Worm (Caenorhabditis elegans): ENCODE measurements around the gene icln-1.

The icln-1 gene

DNA sequence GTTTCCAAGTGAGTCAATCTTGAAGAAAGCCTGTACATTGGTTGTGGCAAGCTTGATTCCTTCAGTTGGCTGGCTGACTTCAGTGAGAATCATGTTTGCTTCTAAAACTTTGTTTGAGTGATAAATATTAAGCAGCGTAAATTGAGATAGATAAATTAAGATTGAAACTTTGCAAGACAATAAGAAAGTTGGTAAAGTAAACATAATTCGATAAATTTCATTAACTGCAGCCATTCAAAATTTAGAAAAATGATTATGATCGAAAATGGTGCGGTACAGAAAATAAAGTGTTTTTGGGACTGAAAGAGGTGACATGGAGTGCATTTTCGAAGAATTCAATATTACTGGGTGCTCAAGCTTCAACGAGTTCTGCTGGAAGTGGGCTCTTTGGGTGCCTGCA lies at the start of gene icln-1:
Gene icln-1 (minus strand): TSS at position 101 of the 400 bp plus-strand sequence.
- no peak for TF ChIP-seq sma-9 (GFP tag; optimal IDR thresholded peaks at IDR 0.05)
- no peak for TF ChIP-seq sma-9 (tag; optimal IDR thresholded peaks at IDR 0.05)
- no peak for TF ChIP-seq lin-13 (GFP tag; optimal IDR thresholded peaks at IDR 0.05)
- TF ChIP-seq lsy-2 (tag; optimal IDR thresholded peaks at IDR 0.05) = no peak
- TF ChIP-seq elt-3 (tag; optimal IDR thresholded peaks at IDR 0.05) = no peak
- TF ChIP-seq sma-3 (GFP tag; optimal IDR thresholded peaks at IDR 0.05) = no peak
- TF ChIP-seq unc-39 (tag; optimal IDR thresholded peaks at IDR 0.05) = no peak
- no peak for TF ChIP-seq sem-4 (tag; optimal IDR thresholded peaks at IDR 0.05)

DNA sequence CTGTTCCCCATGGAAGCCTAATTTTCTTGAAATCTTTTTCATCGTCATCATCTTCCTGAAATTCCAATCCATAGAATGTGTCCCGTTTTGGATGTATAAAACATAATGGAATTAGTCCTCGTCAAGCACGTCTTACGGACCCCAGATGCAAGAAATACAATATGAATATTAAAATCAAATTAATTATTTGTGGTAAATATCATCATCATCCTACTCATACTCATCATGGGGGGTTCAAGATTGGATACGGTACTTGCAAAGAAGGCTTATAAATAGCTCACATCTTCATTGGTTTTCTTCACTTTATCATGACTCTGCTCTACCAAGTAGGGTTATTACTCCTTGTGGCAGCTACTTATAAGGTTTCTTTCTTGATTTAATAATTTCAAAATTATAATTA lies 49.0 kb upstream of the icln-1 start, which contains the start of gene flp-1:
Gene flp-1 (plus strand): TSS at position 301 of the 400 bp plus-strand sequence.
- TF ChIP-seq unc-55 (GFP tag; optimal IDR thresholded peaks at IDR 0.05) = no peak
- no peak for TF ChIP-seq ztf-11 (tag; optimal IDR thresholded peaks at IDR 0.05)
- no peak for TF ChIP-seq dmd-4 (tag; optimal IDR thresholded peaks at IDR 0.05)
- no peak for TF ChIP-seq sma-9 (GFP tag; optimal IDR thresholded peaks at IDR 0.05)
- TF ChIP-seq sma-9 (tag; optimal IDR thresholded peaks at IDR 0.05) = no peak
- no peak for TF ChIP-seq ZK546.5 (tag; optimal IDR thresholded peaks at IDR 0.05)
- TF ChIP-seq R02D3.7 (tag; optimal IDR thresholded peaks at IDR 0.05) = no peak
- TF ChIP-seq skn-1 (tag; optimal IDR thresholded peaks at IDR 0.05) = no peak
- TF ChIP-seq peb-1 (tag; optimal IDR thresholded peaks at IDR 0.05) = no peak
- no peak for TF ChIP-seq gmeb-1 (tag; optimal IDR thresholded peaks at IDR 0.05)
- no peak for TF ChIP-seq sma-3 (GFP tag; optimal IDR thresholded peaks at IDR 0.05)
- TF ChIP-seq ztf-1 (GFP tag; conservative IDR thresholded peaks at IDR 0.05) = no peak

DNA sequence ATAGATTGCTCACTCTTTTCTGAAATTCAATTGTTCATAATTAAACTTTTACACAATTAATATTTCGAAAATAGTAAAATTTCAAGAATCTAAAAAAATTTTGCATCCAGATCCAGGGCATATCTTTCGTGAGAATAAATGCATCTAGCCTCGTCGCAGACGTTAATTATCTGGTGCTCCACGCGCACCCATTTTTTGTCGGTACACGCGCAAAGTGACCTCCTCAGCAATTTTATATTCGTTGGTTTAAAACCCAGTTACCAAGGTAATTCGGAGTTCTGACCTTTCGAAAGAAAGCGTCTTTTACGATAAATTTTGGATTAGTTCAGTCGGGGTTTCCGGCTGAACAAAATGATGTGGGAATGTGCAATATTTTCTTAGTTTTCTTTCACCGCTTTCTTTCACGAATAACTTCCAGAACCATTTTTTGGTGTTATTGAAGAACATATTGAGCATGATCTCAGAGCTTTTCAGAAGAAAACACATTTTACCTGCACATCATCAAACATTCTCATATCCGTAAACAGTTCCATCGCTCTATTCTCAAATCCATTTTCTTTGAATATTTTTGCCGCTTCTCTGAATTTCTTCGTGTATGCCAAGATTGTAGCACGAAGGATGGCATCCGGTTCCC lies 44.8 kb upstream of the icln-1 start:
- TF ChIP-seq zag-1 (tag; optimal IDR thresholded peaks at IDR 0.05) = no peak
- TF ChIP-seq sma-9 (GFP tag; optimal IDR thresholded peaks at IDR 0.05) = no peak
- no peak for TF ChIP-seq sma-9 (tag; optimal IDR thresholded peaks at IDR 0.05)
- no peak for TF ChIP-seq ama-1 (optimal IDR thresholded peaks at IDR 0.05)
- TF ChIP-seq C34F6.9 (tag; optimal IDR thresholded peaks at IDR 0.05) = no peak
- TF ChIP-seq lsy-2 (tag; optimal IDR thresholded peaks at IDR 0.05) = no peak
- TF ChIP-seq nhr-129 (tag; optimal IDR thresholded peaks at IDR 0.05) = no peak
- TF ChIP-seq unc-39 (tag; optimal IDR thresholded peaks at IDR 0.05) = no peak
- no peak for TF ChIP-seq aly-2 (tag; optimal IDR thresholded peaks at IDR 0.05)
- TF ChIP-seq nhr-23 (tag; optimal IDR thresholded peaks at IDR 0.05) = no peak
- no peak for TF ChIP-seq ztf-1 (GFP tag; conservative IDR thresholded peaks at IDR 0.05)
- no peak for TF ChIP-seq lin-11 (tag; optimal IDR thresholded peaks at IDR 0.05)
- TF ChIP-seq egl-27 (tag; optimal IDR thresholded peaks at IDR 0.05) = no peak
- no peak for TF ChIP-seq ceh-16 (tag; optimal IDR thresholded peaks at IDR 0.05)
- no peak for TF ChIP-seq R02D3.7 (tag; optimal IDR thresholded peaks at IDR 0.05)
- TF ChIP-seq elt-1 (tag; optimal IDR thresholded peaks at IDR 0.05) = no peak
- TF ChIP-seq lin-13 (GFP tag; optimal IDR thresholded peaks at IDR 0.05) = no peak
- TF ChIP-seq blmp-1 (tag; optimal IDR thresholded peaks at IDR 0.05; ENCODE audit: insufficient read depth) = no peak
- no peak for TF ChIP-seq ztf-4 (tag; optimal IDR thresholded peaks at IDR 0.05)
- no peak for TF ChIP-seq mab-5 (tag; optimal IDR thresholded peaks at IDR 0.05)

DNA sequence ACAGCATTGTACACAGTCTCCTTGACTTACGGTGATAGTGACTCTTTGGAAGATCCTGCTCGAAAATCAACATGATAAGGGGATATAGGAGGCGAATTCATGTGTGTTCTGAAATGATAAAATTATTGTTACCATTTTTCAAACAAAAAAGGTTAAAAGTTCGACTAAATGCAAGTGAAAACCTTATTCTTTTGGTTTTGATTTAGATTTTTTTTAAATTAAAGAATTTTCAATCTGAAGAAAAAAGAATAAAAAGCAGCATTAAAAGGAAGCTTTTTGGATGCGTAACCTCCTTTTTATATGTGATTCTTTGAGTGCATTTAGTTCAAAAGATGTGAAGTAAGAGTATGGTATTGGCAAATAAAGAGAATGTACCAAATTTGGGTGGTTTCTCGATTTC lies 39.9 kb upstream of the icln-1 start, which contains the start of gene delm-1:
Gene delm-1 (minus strand): TSS at position 101 of the 400 bp plus-strand sequence.
- no peak for TF ChIP-seq ceh-16 (tag; optimal IDR thresholded peaks at IDR 0.05)
- TF ChIP-seq egl-27 (tag; optimal IDR thresholded peaks at IDR 0.05) = no peak
- no peak for TF ChIP-seq alr-1 (tag; optimal IDR thresholded peaks at IDR 0.05)
- no peak for TF ChIP-seq ZK546.5 (tag; optimal IDR thresholded peaks at IDR 0.05)
- no peak for TF ChIP-seq dmd-4 (tag; optimal IDR thresholded peaks at IDR 0.05)
- no peak for TF ChIP-seq elt-3 (tag; optimal IDR thresholded peaks at IDR 0.05)
- no peak for TF ChIP-seq crh-2 (tag; optimal IDR thresholded peaks at IDR 0.05)
- no peak for TF ChIP-seq nhr-129 (tag; optimal IDR thresholded peaks at IDR 0.05)
- no peak for TF ChIP-seq mbf-1 (tag; optimal IDR thresholded peaks at IDR 0.05)
- TF ChIP-seq lin-13 (GFP tag; optimal IDR thresholded peaks at IDR 0.05) = no peak

DNA sequence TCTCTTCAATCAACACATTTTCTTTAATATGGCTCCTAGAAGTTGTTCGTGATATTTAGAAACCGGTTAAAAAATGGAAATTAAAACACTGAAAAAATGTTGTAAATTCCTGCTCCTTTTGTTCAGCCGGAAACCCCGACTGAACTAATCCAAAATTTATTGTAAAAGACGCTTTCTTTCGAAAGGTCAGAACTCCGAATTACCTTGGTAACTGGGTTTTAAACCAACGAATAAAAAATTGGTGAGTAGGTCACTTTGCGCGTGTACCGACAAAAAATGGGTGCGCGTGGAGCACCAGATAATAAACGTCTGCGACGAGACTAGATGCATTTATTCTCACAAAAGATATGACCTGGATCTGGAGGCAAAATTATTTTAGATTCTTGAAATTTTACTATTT lies 35.2 kb upstream of the icln-1 start:
- TF ChIP-seq ztf-4 (tag; optimal IDR thresholded peaks at IDR 0.05) = no peak
- TF ChIP-seq crh-2 (tag; optimal IDR thresholded peaks at IDR 0.05) = no peak
- no peak for TF ChIP-seq egl-27 (tag; optimal IDR thresholded peaks at IDR 0.05)
- TF ChIP-seq R02D3.7 (tag; optimal IDR thresholded peaks at IDR 0.05) = no peak
- TF ChIP-seq elt-3 (tag; optimal IDR thresholded peaks at IDR 0.05) = no peak
- no peak for TF ChIP-seq elt-1 (tag; optimal IDR thresholded peaks at IDR 0.05)
- TF ChIP-seq mdl-1 (tag; optimal IDR thresholded peaks at IDR 0.05) = no peak

Data from whole organism, L2 larva.